Fruit fly (Drosophila melanogaster) S2 (cell line): ENCODE measurements around the gene gce.

Experiments used
- CG8478 ChIP-seq: fragments of >200 bp; optimal IDR thresholded peaks from 2 replicates; lab custom pipeline; 2018
- CTCF ChIP-seq, 2 experiments: fragments of >200 bp; optimal IDR thresholded peaks; 2 replicates each; lab custom pipeline; 2018

dm6 chrX:15313389-15313788 is 15.8 kb downstream of the gce start:
- TF ChIP-seq CTCF (optimal IDR thresholded peaks at IDR 0.05; lab: Kevin White, UChicago), result no peak
- no peak for TF ChIP-seq CG8478 (lab: Kevin White, UChicago)
